Worm (Caenorhabditis elegans): ENCODE data around the gene F09E5.12.
"Not testable (repeated sequence)": the region's sequence is repeated elsewhere in the genome, so short reads cannot be mapped to it uniquely, and the experiment has no call there.

DNA sequence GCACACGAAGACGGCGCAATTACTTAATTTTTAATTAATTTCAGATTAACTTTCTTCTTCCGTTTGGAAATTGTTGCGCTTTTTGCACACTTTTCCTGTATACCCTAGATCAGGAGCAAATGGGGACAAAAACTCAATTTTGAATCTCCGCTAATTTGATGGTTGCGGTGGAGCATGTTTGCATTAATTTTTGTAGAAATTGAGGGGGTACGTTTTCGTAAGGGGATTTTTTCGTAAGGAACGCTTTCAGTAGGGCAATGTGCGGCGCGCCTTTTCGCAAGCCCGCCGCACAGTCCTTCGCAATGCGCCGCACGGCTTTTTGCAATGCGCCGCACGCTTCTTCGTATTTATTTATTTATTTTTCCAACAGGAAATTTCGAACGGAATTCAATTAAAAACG is 24.2 kb downstream of the F09E5.12 start:
- TF ChIP-seq ztf-11 (tag; optimal IDR thresholded peaks at IDR 0.05); zag-1 (tag; optimal IDR thresholded peaks at IDR 0.05); ama-1 (optimal IDR thresholded peaks at IDR 0.05); nhr-12 (tag; optimal IDR thresholded peaks at IDR 0.05); eor-1 (tag; optimal IDR thresholded peaks at IDR 0.05); egl-27 (tag; optimal IDR thresholded peaks at IDR 0.05); lsy-12 (tag; optimal IDR thresholded peaks at IDR 0.05); hmg-11 (tag; optimal IDR thresholded peaks at IDR 0.05); unc-62 (GFP tag; optimal IDR thresholded peaks at IDR 0.05); tbx-2 (tag; optimal IDR thresholded peaks at IDR 0.05): not testable (repeated sequence)
- peak; percentile 72 for TF ChIP-seq pha-4 (tag; optimal IDR thresholded peaks at IDR 0.05)
